Worm (Caenorhabditis elegans) whole organism, L4 larva: ENCODE data around the gene prp-38.

ENCODE experiments used
- F10B5.3 ChIP-seq: sonication (generic microtip); optimal IDR thresholded peaks from 2 replicates; lab custom pipeline; 2016; ENCODE audit warnings: mild to moderate bottlenecking, missing genetic modification characterization, missing compliant biosample characterization
- Y48G9A.11 ChIP-seq: fragments of 200-800 bp; sonication (Bioruptor generic); IDR thresholded peaks from 2 replicates; pipeline ENCODE4 v1.3.6; 2022; ENCODE audit warnings: missing genetic modification reagents, missing genetic modification characterization, missing compliant biosample characterization
- ama-1 ChIP-seq: fragments of 150-350 bp; optimal IDR thresholded peaks from 2 replicates; lab custom pipeline; 2014; ENCODE audit warnings: inconsistent platforms, mixed read lengths
- ceh-62 ChIP-seq: sonication (generic microtip); optimal IDR thresholded peaks from 2 replicates; lab custom pipeline; 2017; ENCODE audit warnings: missing biosample characterization, missing genetic modification characterization
- ces-1 ChIP-seq: fragments of 150-350 bp; sonication (generic microtip); optimal IDR thresholded peaks from 4 replicates; lab custom pipeline; 2014; ENCODE audit warnings: missing biosample characterization, missing genetic modification reagents, missing genetic modification characterization
- daf-12 ChIP-seq: fragments of 150-350 bp; optimal IDR thresholded peaks from 2 replicates; lab custom pipeline; 2014; ENCODE audit warnings: missing biosample characterization, missing genetic modification reagents, missing genetic modification characterization
- daf-16 ChIP-seq, 3 experiments: sonication (generic microtip); optimal IDR thresholded peaks; 2 replicates each; lab custom pipeline; 2016 to 2017; ENCODE audit warnings: missing genetic modification characterization in 3 of 3, missing genetic modification reagents in 3 of 3, mild to moderate bottlenecking in 2 of 3, missing compliant biosample characterization in 2 of 3, missing biosample characterization in 1 of 3, moderate library complexity in 1 of 3
- dmd-6 ChIP-seq: fragments of 200-800 bp; sonication (Bioruptor generic); IDR thresholded peaks from 2 replicates; pipeline ENCODE4 v1.3.6; 2022; ENCODE audit warnings: missing genetic modification reagents, missing genetic modification characterization, missing compliant biosample characterization
- dmd-8 ChIP-seq: fragments of 200-800 bp; sonication (Bioruptor generic); IDR thresholded peaks from 2 replicates; pipeline ENCODE4 v1.3.6; 2022; ENCODE audit warnings: missing genetic modification characterization, missing compliant biosample characterization
- dmd-9 ChIP-seq: fragments of 200-800 bp; sonication (Bioruptor generic); IDR thresholded peaks from 2 replicates; pipeline ENCODE4 v1.3.6; 2022; ENCODE audit warnings: missing genetic modification reagents, missing genetic modification characterization, missing compliant biosample characterization
- duxl-1 ChIP-seq: sonication (generic microtip); optimal IDR thresholded peaks from 2 replicates; lab custom pipeline; 2016; ENCODE audit warnings: mild to moderate bottlenecking, missing genetic modification characterization, moderate library complexity, missing compliant biosample characterization; ENCODE audit not compliant: poor library complexity
- dve-1 ChIP-seq: sonication (generic microtip); optimal IDR thresholded peaks from 2 replicates; lab custom pipeline; 2017; ENCODE audit warnings: antibody characterized with exemption, mild to moderate bottlenecking, missing genetic modification characterization, missing compliant biosample characterization; ENCODE audit not compliant: insufficient read depth
- egl-43 ChIP-seq: fragments of 200-800 bp; sonication (Bioruptor generic); IDR thresholded peaks from 2 replicates; pipeline ENCODE4 v1.3.6; 2022; ENCODE audit warnings: missing genetic modification reagents, missing genetic modification characterization, missing compliant biosample characterization
- hlh-11 ChIP-seq: fragments of 200-800 bp; sonication (Bioruptor generic); optimal IDR thresholded peaks from 2 replicates; lab custom pipeline; 2018; ENCODE audit warnings: mild to moderate bottlenecking, missing genetic modification characterization, missing compliant biosample characterization
- lin-1 ChIP-seq: fragments of 200-800 bp; sonication (Bioruptor generic); IDR thresholded peaks from 2 replicates; pipeline ENCODE4 v1.3.6; 2022; ENCODE audit warnings: missing genetic modification reagents, missing genetic modification characterization, missing compliant biosample characterization
- lin-38 ChIP-seq: fragments of 200-800 bp; sonication (Bioruptor generic); IDR thresholded peaks from 2 replicates; pipeline ENCODE4 v1.3.6; 2022; ENCODE audit warnings: missing genetic modification reagents, missing genetic modification characterization, missing compliant biosample characterization
- mdl-1 ChIP-seq, 2 experiments: fragments of 150-350 bp in 1 of 2; sonication (generic microtip) in 1 of 2; optimal IDR thresholded peaks; 2 replicates each; lab custom pipeline; 2014 to 2017; ENCODE audit warnings: missing biosample characterization in 2 of 2, missing genetic modification characterization in 2 of 2
- mep-1 ChIP-seq: fragments of 150-350 bp; sonication (generic microtip); optimal IDR thresholded peaks from 3 replicates; lab custom pipeline; 2014; ENCODE audit warnings: missing biosample characterization, missing genetic modification characterization
- nhr-10 ChIP-seq: fragments of 150-350 bp; optimal IDR thresholded peaks from 2 replicates; lab custom pipeline; 2014; ENCODE audit warnings: missing biosample characterization, missing genetic modification characterization
- nhr-11 ChIP-seq: fragments of 150-350 bp; optimal IDR thresholded peaks from 2 replicates; lab custom pipeline; 2014; ENCODE audit warnings: missing biosample characterization, missing genetic modification characterization
- nhr-25 ChIP-seq: sonication (generic microtip); optimal IDR thresholded peaks from 2 replicates; lab custom pipeline; 2017; ENCODE audit warnings: missing genetic modification characterization, mild to moderate bottlenecking, missing compliant biosample characterization, antibody characterized with exemption, moderate library complexity, borderline replicate concordance; ENCODE audit not compliant: insufficient read depth
- nhr-28 ChIP-seq: fragments of 150-350 bp; optimal IDR thresholded peaks from 2 replicates; lab custom pipeline; 2014; ENCODE audit warnings: missing biosample characterization, missing genetic modification characterization
- nhr-48 ChIP-seq: sonication (generic microtip); optimal IDR thresholded peaks from 2 replicates; lab custom pipeline; 2016; ENCODE audit warnings: mild to moderate bottlenecking, missing genetic modification characterization, missing compliant biosample characterization
- nhr-77 ChIP-seq: fragments of 150-350 bp; optimal IDR thresholded peaks from 2 replicates; lab custom pipeline; 2014; ENCODE audit warnings: missing biosample characterization, missing genetic modification characterization
- pqm-1 ChIP-seq: sonication (generic microtip); optimal IDR thresholded peaks from 2 replicates; lab custom pipeline; 2017; ENCODE audit warnings: missing biosample characterization, missing genetic modification characterization
- set-16 ChIP-seq: fragments of 200-800 bp; sonication (Bioruptor generic); IDR thresholded peaks from 2 replicates; pipeline ENCODE4 v1.3.6; 2022; ENCODE audit warnings: missing genetic modification reagents, missing genetic modification characterization, missing compliant biosample characterization
- snpc-4 ChIP-seq: fragments of 150-350 bp; optimal IDR thresholded peaks from 2 replicates; lab custom pipeline; 2014; ENCODE audit warnings: missing biosample characterization, missing genetic modification characterization
- spr-1 ChIP-seq: sonication (generic microtip); optimal IDR thresholded peaks from 2 replicates; lab custom pipeline; 2016; ENCODE audit warnings: mild to moderate bottlenecking, missing genetic modification characterization, missing compliant biosample characterization
- unc-62 ChIP-seq, 3 experiments: fragments of 150-350 bp in 1 of 3; sonication (generic microtip); optimal IDR thresholded peaks in 2 of 3; peaks in 1 of 3; 1 replicate in 1 of 3; 2 replicates in 2 of 3; lab custom pipeline; 2014 to 2017; ENCODE audit warnings: missing biosample characterization in 3 of 3, missing genetic modification characterization in 3 of 3, missing genetic modification reagents in 3 of 3, missing genotype in 1 of 3
- ztf-7 ChIP-seq: fragments of 150-350 bp; optimal IDR thresholded peaks from 2 replicates; lab custom pipeline; 2014; ENCODE audit warnings: missing biosample characterization, missing genetic modification characterization

prp-38 gene

ce11 chrV:10790921-10791320 lies 14.9 kb downstream of the prp-38 start, which contains the start of gene D1054.9:
D1054.9 (minus strand) TSS chrV:10791057.
- peak; percentile 69 for TF ChIP-seq set-16 (GFP tag; lab: Robert Waterston, UW)
- TF ChIP-seq nhr-10 (tag; lab: Kevin White, UChicago): no peak
- no peak for TF ChIP-seq mdl-1 (tag; optimal IDR thresholded peaks at IDR 0.05; lab: Kevin White, UChicago)
- no peak for TF ChIP-seq hlh-11 (tag; lab: Kevin White, UChicago)
- TF ChIP-seq lin-1: no peak
- TF ChIP-seq nhr-11: no peak

ce11 chrV:10784011-10784410 lies 21.8 kb downstream of the prp-38 start, which contains the start of gene D1054.8:
D1054.8 (plus strand) TSS chrV:10784311.
- TF ChIP-seq lin-38 (GFP tag; lab: Robert Waterston, UW) (no peak), nhr-28 (tag; lab: Kevin White, UChicago) (peak; percentile 2)

- TF ChIP-seq daf-16 (GFP tag; optimal IDR thresholded peaks at IDR 0.05; lab: Kevin White, UChicago) (no peak), daf-16 (tag; optimal IDR thresholded peaks at IDR 0.05; lab: Kevin White, UChicago) (peak; percentile 92), pqm-1 (peak; percentile 55), dve-1 (peak; percentile 68), egl-43 (GFP tag; lab: Robert Waterston, UW) (no peak), hlh-11 (tag; lab: Kevin White, UChicago) (peak; percentile 74), ces-1 (GFP tag; lab: Kevin White, UChicago) (no peak), Y48G9A.11 (GFP tag; lab: Robert Waterston, UW) (no peak), ztf-7 (tag; lab: Kevin White, UChicago) (peak; percentile 4), nhr-77 (tag; lab: Kevin White, UChicago) (peak; percentile 39), nhr-28 (tag; lab: Kevin White, UChicago) (peak; percentile 56), nhr-48 (tag; lab: Kevin White, UChicago) (peak; percentile 65), dmd-6 (GFP tag; lab: Robert Waterston, UW) (peak; percentile 65)
Observed at ce11 chrV:10776528-10777055, 29.2 kb downstream of the prp-38 start, which contains the start of gene D1054.5. D1054.5 (minus strand) TSS chrV:10776578.

ce11 chrV:10773216-10773615 lies 32.6 kb downstream of the prp-38 start:
- TF ChIP-seq dmd-8 (GFP tag; lab: Robert Waterston, UW): no peak
- TF ChIP-seq unc-62 (GFP tag; optimal IDR thresholded peaks at IDR 0.05 in 1 of 2; lab: Kevin White, UChicago): peak in 1 of 2 experiments; percentile 99
- TF ChIP-seq unc-62 (tag; optimal IDR thresholded peaks at IDR 0.05; lab: Kevin White, UChicago): no peak
- no peak for TF ChIP-seq dmd-9 (GFP tag; lab: Robert Waterston, UW)
- no peak for TF ChIP-seq F10B5.3 (tag; lab: Kevin White, UChicago)
- TF ChIP-seq, all 104 proteins: peak for 1

ce11 chrV:10771390-10771789 lies 34.4 kb downstream of the prp-38 start, which contains the start of gene D1054.3:
D1054.3 (plus strand) TSS chrV:10771451.
- TF ChIP-seq ceh-62 (tag; lab: Kevin White, UChicago): no peak
- no peak for TF ChIP-seq nhr-25 (tag; lab: Kevin White, UChicago)
- no peak for TF ChIP-seq snpc-4 (tag; lab: Kevin White, UChicago)
- peak; percentile 42 for TF ChIP-seq ama-1 (lab: Kevin White, UChicago)
- peak; percentile 5 for TF ChIP-seq mep-1 (tag; lab: Kevin White, UChicago)
- TF ChIP-seq daf-12 (tag; lab: Kevin White, UChicago): no peak
- no peak for TF ChIP-seq spr-1 (tag; lab: Kevin White, UChicago)
- peak; percentile 53 for TF ChIP-seq lin-38 (GFP tag; lab: Robert Waterston, UW)
- peak; percentile 17 for TF ChIP-seq duxl-1 (tag; lab: Kevin White, UChicago)
- TF ChIP-seq, all 104 proteins: peak for 4
